Worm (Caenorhabditis elegans) whole organism, L1 larva: ENCODE measurements around the gene F11D11.3.

Experiments
- F16B12.6 ChIP-seq: fragments of 150-350 bp; optimal IDR thresholded peaks from 2 replicates; lab custom pipeline; 2014; ENCODE audit warnings: missing biosample characterization, missing genetic modification characterization
- aha-1 ChIP-seq: fragments of 150-350 bp; optimal IDR thresholded peaks from 2 replicates; lab custom pipeline; 2014; ENCODE audit warnings: missing biosample characterization, missing genetic modification characterization
- ama-1 ChIP-seq: fragments of 150-350 bp; optimal IDR thresholded peaks from 2 replicates; lab custom pipeline; 2014
- ceh-63 ChIP-seq: fragments of 200-800 bp; sonication (Bioruptor generic); optimal IDR thresholded peaks from 2 replicates; lab custom pipeline; 2018; ENCODE audit warnings: mild to moderate bottlenecking, missing genetic modification characterization, missing compliant biosample characterization
- ces-1 ChIP-seq: fragments of 150-350 bp; optimal IDR thresholded peaks from 2 replicates; lab custom pipeline; 2014; ENCODE audit warnings: missing biosample characterization, missing genetic modification reagents, missing genetic modification characterization
- dpl-1 ChIP-seq, 3 experiments: fragments of 150-350 bp in 2 of 3; sonication (generic microtip) in 1 of 3; optimal IDR thresholded peaks; 2 replicates each; lab custom pipeline; 2014 to 2017; ENCODE audit warnings: missing biosample characterization in 3 of 3, missing genetic modification characterization in 3 of 3, missing genetic modification reagents in 3 of 3
- efl-1 ChIP-seq, 4 experiments: fragments of 150-350 bp; optimal IDR thresholded peaks in 3 of 4; peaks in 1 of 4; 1 replicate in 1 of 4; 2 replicates in 3 of 4; lab custom pipeline; 2014; ENCODE audit warnings: missing biosample characterization in 2 of 4, missing genetic modification characterization in 2 of 4, missing genetic modification reagents in 2 of 4
- efl-3 ChIP-seq: fragments of 200-800 bp; sonication (Bioruptor generic); optimal IDR thresholded peaks from 2 replicates; lab custom pipeline; 2018; ENCODE audit warnings: mild to moderate bottlenecking, missing genetic modification characterization, missing compliant biosample characterization
- egl-27 ChIP-seq, 2 experiments: fragments of 150-350 bp in 1 of 2; sonication (generic microtip); optimal IDR thresholded peaks; 3 replicates each; lab custom pipeline; 2017 to 2018; ENCODE audit warnings: missing biosample characterization in 2 of 2, missing genetic modification characterization in 2 of 2, missing genetic modification reagents in 2 of 2
- elt-2 ChIP-seq: sonication (generic microtip); optimal IDR thresholded peaks from 2 replicates; lab custom pipeline; 2016; ENCODE audit warnings: missing genetic modification characterization, mild to moderate bottlenecking, inconsistent platforms, missing compliant biosample characterization, missing genetic modification reagents
- ets-5 ChIP-seq: fragments of 200-800 bp; sonication (Bioruptor generic); IDR thresholded peaks from 2 replicates; pipeline ENCODE4 v1.3.6; 2022; ENCODE audit warnings: missing genetic modification characterization, missing compliant biosample characterization
- fkh-10 ChIP-seq: sonication (generic microtip); optimal IDR thresholded peaks from 2 replicates; lab custom pipeline; 2017; ENCODE audit warnings: missing biosample characterization, missing genetic modification reagents, missing genetic modification characterization
- fkh-4 ChIP-seq: sonication (generic microtip); optimal IDR thresholded peaks from 2 replicates; lab custom pipeline; 2016; ENCODE audit warnings: missing compliant biosample characterization, missing genetic modification characterization, borderline replicate concordance
- fkh-8 ChIP-seq: sonication (generic microtip); optimal IDR thresholded peaks from 2 replicates; lab custom pipeline; 2016; ENCODE audit warnings: mild to moderate bottlenecking, missing genetic modification characterization, missing compliant biosample characterization
- fos-1 ChIP-seq: fragments of 150-350 bp; optimal IDR thresholded peaks from 2 replicates; lab custom pipeline; 2014; ENCODE audit warnings: missing biosample characterization, missing genetic modification characterization
- hlh-17 ChIP-seq: fragments of 200-800 bp; sonication (Bioruptor generic); optimal IDR thresholded peaks from 2 replicates; lab custom pipeline; 2018; ENCODE audit warnings: missing genetic modification characterization, mild to moderate bottlenecking, missing compliant biosample characterization, moderate library complexity, borderline replicate concordance
- hlh-4 ChIP-seq: sonication (generic microtip); optimal IDR thresholded peaks from 2 replicates; lab custom pipeline; 2016; ENCODE audit warnings: mild to moderate bottlenecking, missing genetic modification characterization, missing compliant biosample characterization
- hpl-2 ChIP-seq: fragments of 150-350 bp; optimal IDR thresholded peaks from 2 replicates; lab custom pipeline; 2014; ENCODE audit warnings: missing biosample characterization, missing genetic modification reagents, missing genetic modification characterization
- lin-13 ChIP-seq: fragments of 150-350 bp; optimal IDR thresholded peaks from 2 replicates; lab custom pipeline; 2014; ENCODE audit warnings: missing biosample characterization, missing genetic modification reagents, missing genetic modification characterization
- lin-14 ChIP-seq: fragments of 200-800 bp; sonication (Bioruptor generic); optimal IDR thresholded peaks from 2 replicates; lab custom pipeline; 2018; ENCODE audit warnings: mild to moderate bottlenecking, missing genetic modification characterization, moderate library complexity, missing compliant biosample characterization
- lin-35 ChIP-seq, 2 experiments: fragments of 150-350 bp; optimal IDR thresholded peaks; 2 replicates each; lab custom pipeline; 2014; ENCODE audit warnings: missing biosample characterization in 2 of 2, missing genetic modification characterization in 2 of 2, missing genetic modification reagents in 2 of 2
- lin-39 ChIP-seq: fragments of 150-350 bp; optimal IDR thresholded peaks from 2 replicates; lab custom pipeline; 2014; ENCODE audit warnings: missing biosample characterization, missing genetic modification reagents, missing genetic modification characterization
- lir-3 ChIP-seq: sonication (generic microtip); optimal IDR thresholded peaks from 2 replicates; lab custom pipeline; 2016; ENCODE audit warnings: mild to moderate bottlenecking, missing genetic modification characterization, moderate library complexity, missing compliant biosample characterization; ENCODE audit not compliant: poor library complexity
- mab-9 ChIP-seq: fragments of 200-800 bp; sonication (Bioruptor generic); IDR thresholded peaks from 2 replicates; pipeline ENCODE4 v1.3.6; 2022; ENCODE audit warnings: missing genetic modification reagents, missing genetic modification characterization, missing compliant biosample characterization
- nhr-11 ChIP-seq: fragments of 150-350 bp; optimal IDR thresholded peaks from 2 replicates; lab custom pipeline; 2014; ENCODE audit warnings: missing biosample characterization, missing genetic modification characterization
- nhr-20 ChIP-seq: sonication (generic microtip); optimal IDR thresholded peaks from 2 replicates; lab custom pipeline; 2016; ENCODE audit warnings: mild to moderate bottlenecking, missing genetic modification characterization, missing compliant biosample characterization
- nhr-28 ChIP-seq: fragments of 150-350 bp; optimal IDR thresholded peaks from 2 replicates; lab custom pipeline; 2014; ENCODE audit warnings: missing biosample characterization, missing genetic modification characterization
- nhr-47 ChIP-seq: sonication (generic microtip); optimal IDR thresholded peaks from 2 replicates; lab custom pipeline; 2016; ENCODE audit warnings: mild to moderate bottlenecking, missing genetic modification characterization, moderate library complexity, missing compliant biosample characterization
- nhr-76 ChIP-seq: sonication (generic microtip); optimal IDR thresholded peaks from 2 replicates; lab custom pipeline; 2017; ENCODE audit warnings: missing biosample characterization, missing genetic modification characterization
- nhr-84 ChIP-seq: sonication (generic microtip); optimal IDR thresholded peaks from 2 replicates; lab custom pipeline; 2017; ENCODE audit warnings: missing biosample characterization, missing genetic modification characterization
- rnt-1 ChIP-seq: sonication (generic microtip); optimal IDR thresholded peaks from 2 replicates; lab custom pipeline; 2016; ENCODE audit warnings: mild to moderate bottlenecking, missing genetic modification characterization, moderate library complexity, missing compliant biosample characterization
- snpc-4 ChIP-seq: fragments of 150-350 bp; optimal IDR thresholded peaks from 2 replicates; lab custom pipeline; 2014; ENCODE audit warnings: missing biosample characterization, missing genetic modification characterization
- sox-4 ChIP-seq: sonication (generic microtip); optimal IDR thresholded peaks from 2 replicates; lab custom pipeline; 2016; ENCODE audit warnings: missing genetic modification characterization, missing compliant biosample characterization
- swsn-7 ChIP-seq: sonication (generic microtip); optimal IDR thresholded peaks from 2 replicates; lab custom pipeline; 2016; ENCODE audit warnings: missing genetic modification characterization, missing compliant biosample characterization
- unc-130 ChIP-seq: fragments of 150-350 bp; optimal IDR thresholded peaks from 2 replicates; lab custom pipeline; 2017; ENCODE audit warnings: missing biosample characterization, missing genetic modification characterization, inconsistent platforms
- unc-30 ChIP-seq: sonication (generic microtip); optimal IDR thresholded peaks from 2 replicates; lab custom pipeline; 2017; ENCODE audit warnings: missing biosample characterization, missing genetic modification characterization
- unc-62 ChIP-seq: fragments of 150-350 bp; optimal IDR thresholded peaks from 2 replicates; lab custom pipeline; 2014; ENCODE audit warnings: missing biosample characterization, missing genetic modification reagents, missing genetic modification characterization
- vab-15 ChIP-seq: sonication (generic microtip); optimal IDR thresholded peaks from 2 replicates; lab custom pipeline; 2017; ENCODE audit warnings: missing genotype, mild to moderate bottlenecking, missing genetic modification characterization, missing compliant biosample characterization
- zag-1 ChIP-seq: fragments of 150-350 bp; optimal IDR thresholded peaks from 2 replicates; lab custom pipeline; 2014; ENCODE audit warnings: missing biosample characterization, missing genetic modification characterization
- ztf-11 ChIP-seq, 2 experiments: sonication (generic microtip); optimal IDR thresholded peaks; 2 replicates each; lab custom pipeline; 2016 to 2017; ENCODE audit warnings: missing genetic modification characterization in 2 of 2, missing biosample characterization in 1 of 2, missing compliant biosample characterization in 1 of 2
- ztf-4 ChIP-seq: fragments of 150-350 bp; optimal IDR thresholded peaks from 2 replicates; lab custom pipeline; 2014; ENCODE audit warnings: missing biosample characterization, missing genetic modification characterization

Gene F11D11.3

ce11 chrV:18753036-18753435 lies 7.0 kb downstream of the F11D11.3 start, which contains the start of gene F11D11.6:
TSS of gene F11D11.6 (minus strand) at chrV:18753136.
- TF ChIP-seq F16B12.6 (tag; lab: Kevin White, UChicago) (no peak), nhr-76 (tag; lab: Kevin White, UChicago) (no peak), lin-35 (GFP tag; optimal IDR thresholded peaks at IDR 0.05; lab: Kevin White, UChicago) (no peak), fos-1 (tag; lab: Kevin White, UChicago) (no peak), ztf-4 (tag; lab: Kevin White, UChicago) (no peak), egl-27 (tag; optimal IDR thresholded peaks at IDR 0.05; lab: Kevin White, UChicago) (no peak), elt-2 (no peak), nhr-11 (tag; lab: Kevin White, UChicago) (no peak)

ce11 chrV:18750445-18750844 lies 9.6 kb downstream of the F11D11.3 start, which contains the start of the genes F11D11.21 and F11D11.12:
TSS of gene F11D11.21 (minus strand) at chrV:18750545.
TSS of gene F11D11.12 (minus strand) at chrV:18750682.
- TF ChIP-seq unc-30 (tag; lab: Kevin White, UChicago) (no peak), nhr-20 (no peak), efl-1 (optimal IDR thresholded peaks at IDR 0.05; lab: Kevin White, UChicago) (no peak), efl-1 (GFP tag; optimal IDR thresholded peaks at IDR 0.05 in 1 of 2; lab: Kevin White, UChicago) (no peak), efl-3 (GFP tag; lab: Kevin White, UChicago) (no peak), sox-4 (tag; lab: Kevin White, UChicago) (no peak), unc-130 (no peak), ceh-63 (no peak), nhr-11 (tag; lab: Kevin White, UChicago) (no peak), mab-9 (GFP tag; lab: Robert Waterston, UW) (no peak), nhr-28 (tag; lab: Kevin White, UChicago) (no peak)

ce11 chrV:18748726-18749125 lies 11.3 kb downstream of the F11D11.3 start, which contains the start of gene clec-252:
TSS of gene clec-252 (minus strand) at chrV:18748826.
- TF ChIP-seq hpl-2 (GFP tag; lab: Kevin White, UChicago) (no peak), fkh-10 (GFP tag; lab: Kevin White, UChicago) (no peak), lin-35 (GFP tag; optimal IDR thresholded peaks at IDR 0.05; lab: Kevin White, UChicago) (no peak), hlh-4 (no peak), ceh-63 (no peak), ama-1 (lab: Kevin White, UChicago) (no peak), lin-14 (GFP tag; lab: Kevin White, UChicago) (no peak), nhr-28 (tag; lab: Kevin White, UChicago) (no peak), fkh-8 (tag; lab: Kevin White, UChicago) (no peak), nhr-84 (tag; lab: Kevin White, UChicago) (no peak), ets-5 (GFP tag; lab: Robert Waterston, UW) (no peak), elt-2 (no peak), fkh-4 (tag; lab: Kevin White, UChicago) (no peak), ces-1 (no peak), unc-62 (GFP tag; lab: Kevin White, UChicago) (no peak), nhr-47 (tag; lab: Kevin White, UChicago) (no peak), swsn-7 (tag; lab: Kevin White, UChicago) (no peak), ztf-11 (tag; optimal IDR thresholded peaks at IDR 0.05; lab: Kevin White, UChicago) (no peak), snpc-4 (no peak), lir-3 (tag; lab: Kevin White, UChicago) (no peak)

- TF ChIP-seq zag-1 (tag; lab: Kevin White, UChicago): no peak
- no peak for TF ChIP-seq dpl-1 (GFP tag; optimal IDR thresholded peaks at IDR 0.05; lab: Kevin White, UChicago)
- no peak for TF ChIP-seq snpc-4
- no peak for TF ChIP-seq vab-15
- TF ChIP-seq aha-1 (tag; lab: Kevin White, UChicago): no peak
- TF ChIP-seq nhr-28 (tag; lab: Kevin White, UChicago): no peak
- TF ChIP-seq hlh-17 (GFP tag; lab: Kevin White, UChicago): no peak
- TF ChIP-seq lin-13: no peak
- no peak for TF ChIP-seq nhr-11 (tag; lab: Kevin White, UChicago)
- TF ChIP-seq sox-4 (tag; lab: Kevin White, UChicago): no peak
- TF ChIP-seq rnt-1: no peak
- TF ChIP-seq lin-39 (tag; lab: Kevin White, UChicago): no peak
- no peak for TF ChIP-seq efl-3 (GFP tag; lab: Kevin White, UChicago)
These were observed 13.0 kb downstream of the F11D11.3 start, which contains the start of gene clec-251 for ce11 chrV:18746937-18747660. TSS of gene clec-251 (minus strand) at chrV:18746987.
